Worm (Caenorhabditis elegans) whole organism, L4/young adult: ENCODE measurements around the gene hcf-1.

ENCODE experiments used
- dao-5 ChIP-seq: sonication (generic microtip); optimal IDR thresholded peaks from 2 replicates; lab custom pipeline; 2016; ENCODE audit warnings: missing genotype, missing genetic modification characterization, moderate library complexity, missing compliant biosample characterization
- him-1 ChIP-seq: sonication (generic microtip); optimal IDR thresholded peaks from 2 replicates; lab custom pipeline; 2016; ENCODE audit warnings: missing genotype, missing genetic modification reagents, missing genetic modification characterization, missing compliant biosample characterization

ce11 chrIV:7734173-7734572, 39.9 kb downstream of the hcf-1 start:
- TF ChIP-seq dao-5 (tag; lab: Kevin White, UChicago) (no peak), him-1 (no peak)
